Fruit fly (Drosophila melanogaster): ENCODE data around the gene kmr.

dm6 chr3R:13705292-13705885 is 9.6 kb upstream of the kmr start, which contains the start of gene Adgf-D:
- no peak for TF ChIP-seq CG8478 (optimal IDR thresholded peaks at IDR 0.05)
- TF ChIP-seq CTCF (optimal IDR thresholded peaks at IDR 0.05) = no peak
